Worm (Caenorhabditis elegans): ENCODE measurements around the gene F32D8.15.
A peak's percentile ranks its signal among the peaks of the same experiment; 100 is the strongest.

The F32D8.15 gene

DNA sequence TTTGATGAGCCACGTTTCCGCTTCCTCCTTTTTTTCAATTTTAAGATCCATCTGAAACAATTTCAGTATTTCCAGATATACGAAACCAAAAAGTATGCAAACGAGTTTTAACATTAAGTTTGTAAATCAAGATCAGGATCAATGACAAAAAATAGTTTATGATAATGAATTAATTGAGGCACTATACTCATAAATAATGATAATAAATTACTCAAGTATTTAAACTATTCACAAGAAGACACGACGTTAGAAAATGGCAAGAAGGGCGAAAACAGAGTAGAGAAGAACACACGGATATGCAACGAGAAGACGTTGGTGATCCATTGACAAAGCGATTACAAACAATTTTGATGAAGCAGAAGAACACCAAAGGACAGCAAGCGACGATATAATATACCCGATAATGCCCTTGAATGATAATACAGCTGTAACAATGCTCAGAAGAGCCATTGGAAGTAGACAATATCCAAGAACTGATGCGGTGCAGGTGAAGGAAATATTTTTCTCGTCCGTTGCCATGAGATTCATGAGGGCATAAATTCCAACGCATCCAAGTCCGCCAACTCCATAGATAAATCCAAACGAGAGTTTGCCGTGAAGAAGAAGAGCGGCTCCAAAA, 10.2 kb upstream of the F32D8.15 start, which contains the start of gene F32D8.4:
F32D8.4 (minus strand) TSS at position 51 of the 619 bp plus-strand sequence.
- TF ChIP-seq efl-1 (optimal IDR thresholded peaks at IDR 0.05), result no peak
- TF ChIP-seq efl-1 (GFP tag; optimal IDR thresholded peaks at IDR 0.05 in 1 of 2), result peak in 1 of 2 experiments; percentile 90
- TF ChIP-seq pag-3 (tag; optimal IDR thresholded peaks at IDR 0.05; ENCODE audit: borderline replicate concordance, insufficient read depth), result no peak

DNA sequence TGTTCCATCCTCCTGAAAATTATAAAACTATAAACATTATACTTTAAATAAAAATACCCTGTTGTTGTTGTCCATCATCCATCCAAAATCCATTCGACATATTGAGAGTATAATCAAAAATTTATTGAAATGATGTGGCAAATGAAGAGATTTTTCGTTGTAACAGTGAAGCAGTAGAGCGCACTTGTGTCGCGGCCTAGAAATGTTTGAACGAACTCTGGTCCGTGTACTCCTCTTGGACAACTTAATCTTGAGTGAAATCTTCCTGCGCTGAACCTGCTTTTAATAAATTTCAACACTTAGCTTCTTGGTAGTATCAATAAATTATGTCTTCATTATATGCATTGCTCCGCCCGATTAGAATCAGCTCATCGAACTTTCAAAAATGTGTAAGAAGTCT, 9.2 kb upstream of the F32D8.15 start, which contains the start of the genes F32D8.14 and F32D8.5:
F32D8.14 (minus strand) TSS at position 188 of the 400 bp plus-strand sequence.
F32D8.5 (plus strand) TSS at position 200 of the 400 bp plus-strand sequence.
- TF ChIP-seq alr-1 (tag; optimal IDR thresholded peaks at IDR 0.05; ENCODE audit: borderline replicate concordance) (no peak), ceh-90 (tag; optimal IDR thresholded peaks at IDR 0.05) (peak; percentile 88), unc-86 (tag; optimal IDR thresholded peaks at IDR 0.05) (peak; percentile 84), jun-1 (tag; optimal IDR thresholded peaks at IDR 0.05) (peak; percentile 56), unc-130 (tag; optimal IDR thresholded peaks at IDR 0.05) (peak; percentile 93), fkh-8 (tag; optimal IDR thresholded peaks at IDR 0.05) (peak; percentile 84), skn-1 (tag; optimal IDR thresholded peaks at IDR 0.05) (peak; percentile 79), irx-1 (tag; optimal IDR thresholded peaks at IDR 0.05) (peak; percentile 90), nhr-11 (tag; optimal IDR thresholded peaks at IDR 0.05) (no peak), unc-98 (GFP tag; IDR thresholded peaks at IDR 0.05) (peak; percentile 33; the same call in 1 of the 2 replicates), ceh-82 (tag; optimal IDR thresholded peaks at IDR 0.05) (peak; percentile 56 to 84 (median 76)), ets-5 (GFP tag; IDR thresholded peaks at IDR 0.05) (no peak), swsn-7 (tag; optimal IDR thresholded peaks at IDR 0.05) (peak; percentile 91), elt-3 (tag; optimal IDR thresholded peaks at IDR 0.05) (peak in 1 of 6 experiments; percentile 77), fkh-10 (GFP tag; optimal IDR thresholded peaks at IDR 0.05) (no peak), sup-37 (GFP tag; optimal IDR thresholded peaks at IDR 0.05) (peak; percentile 16), ceh-63 (GFP tag; optimal IDR thresholded peaks at IDR 0.05) (no peak), ztf-11 (tag; optimal IDR thresholded peaks at IDR 0.05) (peak in 1 of 2 experiments; percentile 86), lir-3 (tag; optimal IDR thresholded peaks at IDR 0.05; ENCODE audit: poor library complexity) (peak; percentile 96), mep-1 (tag; optimal IDR thresholded peaks at IDR 0.05) (peak; percentile 89), egl-27 (tag; optimal IDR thresholded peaks at IDR 0.05) (no peak), ztf-4 (tag; optimal IDR thresholded peaks at IDR 0.05) (peak; percentile 82), nhr-84 (tag; optimal IDR thresholded peaks at IDR 0.05) (no peak), xbp-1 (tag; optimal IDR thresholded peaks at IDR 0.05) (peak; percentile 88), hlh-4 (tag; optimal IDR thresholded peaks at IDR 0.05) (peak; percentile 9), tbx-2 (tag; optimal IDR thresholded peaks at IDR 0.05) (peak; percentile 90), nhr-77 (tag; optimal IDR thresholded peaks at IDR 0.05) (peak; percentile 67), C16A3.4 (tag; optimal IDR thresholded peaks at IDR 0.05) (peak; percentile 88), nhr-237 (tag; optimal IDR thresholded peaks at IDR 0.05) (peak; percentile 27), efl-1 (optimal IDR thresholded peaks at IDR 0.05) (peak; percentile 83 to 87), efl-1 (GFP tag; optimal IDR thresholded peaks at IDR 0.05 in 1 of 2) (peak; percentile 82 to 98), hlh-17 (GFP tag; optimal IDR thresholded peaks at IDR 0.05; ENCODE audit: borderline replicate concordance) (no peak), nhr-19 (GFP tag; conservative IDR thresholded peaks at IDR 0.05) (peak; percentile 86), sptf-1 (tag; optimal IDR thresholded peaks at IDR 0.05) (no peak), mdl-1 (tag; optimal IDR thresholded peaks at IDR 0.05) (peak in 1 of 2 experiments; percentile 72), lin-35 (GFP tag; optimal IDR thresholded peaks at IDR 0.05) (peak; percentile 85 to 88), snpc-4 (tag; optimal IDR thresholded peaks at IDR 0.05) (peak; percentile 51), ces-1 (GFP tag; optimal IDR thresholded peaks at IDR 0.05) (no peak), mef-2 (tag; optimal IDR thresholded peaks at IDR 0.05) (no peak), C34B4.2 (tag; optimal IDR thresholded peaks at IDR 0.05) (no peak), hpl-2 (GFP tag; optimal IDR thresholded peaks at IDR 0.05) (no peak), pqm-1 (tag; optimal IDR thresholded peaks at IDR 0.05) (no peak), snu-23 (GFP tag; optimal IDR thresholded peaks at IDR 0.05) (peak; percentile 93), nhr-12 (tag; optimal IDR thresholded peaks at IDR 0.05) (no peak), sox-4 (tag; optimal IDR thresholded peaks at IDR 0.05) (peak; percentile 85), nhr-71 (tag; optimal IDR thresholded peaks at IDR 0.05) (peak; percentile 94), efl-3 (GFP tag; optimal IDR thresholded peaks at IDR 0.05) (no peak), fkh-4 (tag; optimal IDR thresholded peaks at IDR 0.05; ENCODE audit: borderline replicate concordance) (peak; percentile 80)
